Worm (Caenorhabditis elegans) whole organism, young adult: ENCODE results near the gene srsx-10.

Source experiments
- C17E4.6 ChIP-seq: fragments of 200-800 bp; sonication (Bioruptor generic); IDR thresholded peaks from 2 replicates; pipeline ENCODE4 v1.3.6; 2022; ENCODE audit warnings: missing genetic modification reagents, missing genetic modification characterization, missing compliant biosample characterization
- F22D6.2 ChIP-seq: sonication (generic microtip); optimal IDR thresholded peaks from 2 replicates; lab custom pipeline; 2016; ENCODE audit warnings: mild to moderate bottlenecking, missing genetic modification characterization, missing compliant biosample characterization
- F33H1.4 ChIP-seq: fragments of 200-800 bp; sonication (Bioruptor generic); IDR thresholded peaks from 2 replicates; pipeline ENCODE4 v1.3.6; 2022; ENCODE audit warnings: missing genetic modification reagents, missing genetic modification characterization, missing compliant biosample characterization
- F37B4.10 ChIP-seq: fragments of 200-800 bp; sonication (Bioruptor generic); IDR thresholded peaks from 2 replicates; pipeline ENCODE4 v1.3.6; 2022; ENCODE audit warnings: missing genetic modification characterization, missing compliant biosample characterization
- F39B2.1 ChIP-seq: fragments of 200-800 bp; sonication (Bioruptor generic); IDR thresholded peaks from 2 replicates; pipeline ENCODE4 v1.3.6; 2022; ENCODE audit warnings: missing genetic modification reagents, missing genetic modification characterization, missing compliant biosample characterization
- F49E8.2 ChIP-seq: sonication (generic microtip); optimal IDR thresholded peaks from 3 replicates; lab custom pipeline; 2017; ENCODE audit warnings: missing genetic modification characterization, mild to moderate bottlenecking, missing compliant biosample characterization, antibody characterized with exemption, moderate library complexity; ENCODE audit not compliant: insufficient read depth
- F57A8.1 ChIP-seq: fragments of 200-800 bp; sonication (Bioruptor generic); optimal IDR thresholded peaks from 2 replicates; lab custom pipeline; 2018; ENCODE audit warnings: mild to moderate bottlenecking, missing genetic modification characterization, moderate library complexity, missing compliant biosample characterization
- F57C9.4 ChIP-seq: sonication (generic microtip); optimal IDR thresholded peaks from 2 replicates; lab custom pipeline; 2017; ENCODE audit warnings: mild to moderate bottlenecking, missing genetic modification characterization, missing compliant biosample characterization
- K11D2.4 ChIP-seq: fragments of 200-800 bp; sonication (Bioruptor generic); IDR thresholded peaks from 2 replicates; pipeline ENCODE4 v1.3.6; 2022; ENCODE audit warnings: missing genetic modification reagents, missing genetic modification characterization, missing compliant biosample characterization
- Y53F4B.3 ChIP-seq: fragments of 200-800 bp; sonication (Bioruptor generic); IDR thresholded peaks from 2 replicates; pipeline ENCODE4 v1.3.6; 2022; ENCODE audit warnings: missing genetic modification reagents, missing genetic modification characterization, missing compliant biosample characterization
- Y67H2A.10 ChIP-seq: fragments of 200-800 bp; sonication (Bioruptor generic); conservative IDR thresholded peaks from 2 replicates; pipeline ENCODE4 v1.3.6; 2022; ENCODE audit warnings: missing genetic modification reagents, missing genetic modification characterization, missing compliant biosample characterization
- Y95B8A.8 ChIP-seq: fragments of 200-800 bp; sonication (Bioruptor generic); IDR thresholded peaks from 2 replicates; pipeline ENCODE4 v1.3.6; 2022; ENCODE audit warnings: missing genetic modification reagents, missing genetic modification characterization, missing compliant biosample characterization
- ZK185.1 ChIP-seq: sonication (generic microtip); optimal IDR thresholded peaks from 2 replicates; lab custom pipeline; 2016; ENCODE audit warnings: mild to moderate bottlenecking, missing genetic modification characterization, missing compliant biosample characterization; ENCODE audit not compliant: poor library complexity, severe bottlenecking
- ama-1 ChIP-seq, 3 experiments: fragments of 150-350 bp in 1 of 3; sonication (generic microtip) in 2 of 3; optimal IDR thresholded peaks; 2 replicates each; lab custom pipeline; 2014 to 2018; ENCODE audit warnings: missing biosample characterization in 2 of 3, missing genetic modification characterization in 2 of 3, missing genetic modification reagents in 2 of 3
- aptf-3 ChIP-seq: fragments of 200-800 bp; sonication (Bioruptor generic); IDR thresholded peaks from 2 replicates; pipeline ENCODE4 v1.3.6; 2022; ENCODE audit warnings: missing genetic modification characterization, missing compliant biosample characterization
- ccch-3 ChIP-seq: fragments of 200-800 bp; sonication (Bioruptor generic); optimal IDR thresholded peaks from 2 replicates; lab custom pipeline; 2018; ENCODE audit warnings: mild to moderate bottlenecking, missing genetic modification characterization, missing compliant biosample characterization
- ceh-27 ChIP-seq: fragments of 200-800 bp; sonication (Bioruptor generic); optimal IDR thresholded peaks from 2 replicates; lab custom pipeline; 2018; ENCODE audit warnings: mild to moderate bottlenecking, missing genetic modification characterization, moderate library complexity, missing compliant biosample characterization
- ceh-40 ChIP-seq: fragments of 200-800 bp; sonication (Bioruptor generic); IDR thresholded peaks from 2 replicates; pipeline ENCODE4 v1.3.6; 2022; ENCODE audit warnings: missing genetic modification characterization, missing compliant biosample characterization
- ceh-91 ChIP-seq: fragments of 200-800 bp; sonication (Bioruptor generic); IDR thresholded peaks from 2 replicates; pipeline ENCODE4 v1.3.6; 2022; ENCODE audit warnings: missing genetic modification reagents, missing genetic modification characterization, missing compliant biosample characterization
- dpff-1 ChIP-seq: sonication (generic microtip); optimal IDR thresholded peaks from 2 replicates; lab custom pipeline; 2017; ENCODE audit warnings: mild to moderate bottlenecking, missing genetic modification characterization, missing compliant biosample characterization
- dpl-1 ChIP-seq: fragments of 150-350 bp; optimal IDR thresholded peaks from 2 replicates; lab custom pipeline; 2014; ENCODE audit warnings: missing biosample characterization, missing genetic modification reagents, missing genetic modification characterization
- efl-1 ChIP-seq: fragments of 150-350 bp; optimal IDR thresholded peaks from 2 replicates; lab custom pipeline; 2014; ENCODE audit warnings: missing biosample characterization, missing genetic modification reagents, missing genetic modification characterization
- let-526 ChIP-seq: fragments of 200-800 bp; sonication (Bioruptor generic); IDR thresholded peaks from 2 replicates; pipeline ENCODE4 v1.3.6; 2022; ENCODE audit warnings: missing genetic modification reagents, missing genetic modification characterization, missing compliant biosample characterization
- madf-8 ChIP-seq: fragments of 200-800 bp; sonication (Bioruptor generic); conservative IDR thresholded peaks from 2 replicates; pipeline ENCODE4 v1.3.6; 2022; ENCODE audit warnings: missing genetic modification reagents, missing genetic modification characterization, missing compliant biosample characterization
- mcd-1 ChIP-seq: fragments of 200-800 bp; sonication (Bioruptor generic); IDR thresholded peaks from 2 replicates; pipeline ENCODE4 v1.3.6; 2022; ENCODE audit warnings: missing genetic modification reagents, missing genetic modification characterization, missing compliant biosample characterization
- nhr-179 ChIP-seq: sonication (generic microtip); optimal IDR thresholded peaks from 2 replicates; lab custom pipeline; 2016; ENCODE audit warnings: mild to moderate bottlenecking, missing genetic modification characterization, missing compliant biosample characterization
- nhr-90 ChIP-seq: sonication (generic microtip); optimal IDR thresholded peaks from 2 replicates; lab custom pipeline; 2016; ENCODE audit warnings: missing genotype, mild to moderate bottlenecking, missing genetic modification characterization, missing compliant biosample characterization
- pha-4 ChIP-seq: fragments of 150-350 bp; sonication (generic microtip); optimal IDR thresholded peaks from 2 replicates; lab custom pipeline; 2014; ENCODE audit warnings: missing biosample characterization, missing genetic modification reagents, missing genetic modification characterization
- snpc-1.1 ChIP-seq: sonication (generic microtip); optimal IDR thresholded peaks from 2 replicates; lab custom pipeline; 2017; ENCODE audit warnings: missing genetic modification characterization, mild to moderate bottlenecking, missing compliant biosample characterization, antibody characterized with exemption, moderate library complexity, missing genotype, missing genetic modification reagents; ENCODE audit not compliant: insufficient read depth
- snpc-1.3 ChIP-seq: sonication (generic microtip); optimal IDR thresholded peaks from 2 replicates; lab custom pipeline; 2017; ENCODE audit warnings: missing genetic modification characterization, mild to moderate bottlenecking, missing compliant biosample characterization, antibody characterized with exemption, moderate library complexity, missing genotype, missing genetic modification reagents; ENCODE audit not compliant: insufficient read depth
- snpc-3.4 ChIP-seq: sonication (generic microtip); optimal IDR thresholded peaks from 2 replicates; lab custom pipeline; 2017; ENCODE audit warnings: missing genetic modification characterization, mild to moderate bottlenecking, missing compliant biosample characterization, antibody characterized with exemption, moderate library complexity, missing genotype, missing genetic modification reagents
- somi-1 ChIP-seq: fragments of 200-800 bp; sonication (Bioruptor generic); optimal IDR thresholded peaks from 2 replicates; lab custom pipeline; 2018; ENCODE audit warnings: mild to moderate bottlenecking, missing genetic modification characterization, missing compliant biosample characterization
- sptf-2 ChIP-seq: fragments of 200-800 bp; sonication (Bioruptor generic); optimal IDR thresholded peaks from 2 replicates; lab custom pipeline; 2018; ENCODE audit warnings: mild to moderate bottlenecking, missing genetic modification characterization, missing compliant biosample characterization
- tbx-9 ChIP-seq: sonication (generic microtip); optimal IDR thresholded peaks from 2 replicates; lab custom pipeline; 2016; ENCODE audit warnings: borderline replicate concordance, missing genetic modification characterization, inconsistent platforms, missing compliant biosample characterization
- tlf-1 ChIP-seq: fragments of 200-800 bp; sonication (Bioruptor generic); optimal IDR thresholded peaks from 2 replicates; lab custom pipeline; 2018; ENCODE audit warnings: mild to moderate bottlenecking, missing genetic modification characterization, missing compliant biosample characterization
- ztf-18 ChIP-seq: sonication (generic microtip); optimal IDR thresholded peaks from 2 replicates; lab custom pipeline; 2016; ENCODE audit warnings: missing genotype, mild to moderate bottlenecking, missing genetic modification characterization, missing compliant biosample characterization

srsx-10 gene

ce11 chrV:4948635-4949034 is 25.9 kb downstream of the srsx-10 start, which contains the start of gene str-209:
Gene str-209, plus strand, starts transcription at chrV:4948935.
- TF ChIP-seq snpc-1.1 (tag; lab: Kevin White, UChicago) (no peak), nhr-90 (tag; lab: Kevin White, UChicago) (no peak), somi-1 (GFP tag; lab: Kevin White, UChicago) (no peak), F57C9.4 (tag; lab: Kevin White, UChicago) (no peak), F49E8.2 (tag; lab: Kevin White, UChicago) (no peak), F57A8.1 (no peak), dpff-1 (no peak), F37B4.10 (GFP tag; lab: Robert Waterston, UW) (no peak), dpl-1 (GFP tag; lab: Kevin White, UChicago) (no peak), ceh-27 (GFP tag; lab: Kevin White, UChicago) (no peak), aptf-3 (GFP tag; lab: Robert Waterston, UW) (no peak), nhr-179 (tag; lab: Kevin White, UChicago) (no peak)

- TF ChIP-seq F57C9.4 (tag; lab: Kevin White, UChicago) (no peak), snpc-1.3 (tag; lab: Kevin White, UChicago) (no peak), C17E4.6 (no peak), ceh-91 (GFP tag; lab: Robert Waterston, UW) (no peak), ccch-3 (GFP tag; lab: Kevin White, UChicago) (no peak), mcd-1 (GFP tag; lab: Robert Waterston, UW) (no peak), pha-4 (tag; lab: Kevin White, UChicago) (no peak), F22D6.2 (tag; lab: Kevin White, UChicago) (no peak), ztf-18 (tag; lab: Kevin White, UChicago) (no peak), snpc-3.4 (tag; lab: Kevin White, UChicago) (no peak)
- TF ChIP-seq, all 124 proteins: peak for 0
Observed at ce11 chrV:4944219-4944618, 30.4 kb downstream of the srsx-10 start, which contains the start of gene str-211. Gene str-211, minus strand, starts transcription at chrV:4944319.

ce11 chrV:4937337-4937736 is 37.2 kb downstream of the srsx-10 start:
- no peak for TF ChIP-seq tlf-1 (GFP tag; lab: Kevin White, UChicago)
- TF ChIP-seq F33H1.4 (GFP tag; lab: Robert Waterston, UW), result no peak
- TF ChIP-seq ama-1 (optimal IDR thresholded peaks at IDR 0.05; lab: Kevin White, UChicago), result no peak
- no peak for TF ChIP-seq ama-1 (GFP tag; optimal IDR thresholded peaks at IDR 0.05; lab: Kevin White, UChicago)
- no peak for TF ChIP-seq K11D2.4 (GFP tag; lab: Robert Waterston, UW)
- no peak for TF ChIP-seq efl-1 (GFP tag; lab: Kevin White, UChicago)
- no peak for TF ChIP-seq Y67H2A.10
- no peak for TF ChIP-seq nhr-179 (tag; lab: Kevin White, UChicago)
- no peak for TF ChIP-seq Y95B8A.8 (GFP tag; lab: Robert Waterston, UW)
- no peak for TF ChIP-seq tbx-9 (tag; lab: Kevin White, UChicago)
- no peak for TF ChIP-seq ceh-91 (GFP tag; lab: Robert Waterston, UW)
- no peak for TF ChIP-seq F57A8.1
- no peak for TF ChIP-seq snpc-1.3 (tag; lab: Kevin White, UChicago)
- TF ChIP-seq sptf-2 (GFP tag; lab: Kevin White, UChicago), result no peak

ce11 chrV:4935096-4935495 is 39.5 kb downstream of the srsx-10 start:
- no peak for TF ChIP-seq madf-8 (GFP tag; lab: Robert Waterston, UW)
- TF ChIP-seq let-526 (GFP tag; lab: Robert Waterston, UW), result no peak
- TF ChIP-seq F39B2.1 (GFP tag; lab: Robert Waterston, UW), result no peak
- no peak for TF ChIP-seq ZK185.1 (tag; lab: Kevin White, UChicago)
- no peak for TF ChIP-seq ceh-40 (GFP tag; lab: Robert Waterston, UW)
- TF ChIP-seq Y53F4B.3 (GFP tag; lab: Robert Waterston, UW), result no peak
